Worm (Caenorhabditis elegans): Measurements from ENCODE around the gene F15H10.10.

Gene F15H10.10

ce11 chrV:10425098-10425497 lies 8.3 kb upstream of the F15H10.10 start, which contains the start of gene col-12:
Gene col-12, minus strand, starts transcription at chrV:10425198.
- TF ChIP-seq lin-13 (GFP tag; optimal IDR thresholded peaks at IDR 0.05) (no peak), mab-5 (tag; optimal IDR thresholded peaks at IDR 0.05) (no peak), zag-1 (tag; optimal IDR thresholded peaks at IDR 0.05) (no peak), Y55F3AM.14 (GFP tag; optimal IDR thresholded peaks at IDR 0.05) (no peak), nhr-10 (tag; optimal IDR thresholded peaks at IDR 0.05) (no peak), nhr-129 (tag; optimal IDR thresholded peaks at IDR 0.05) (no peak), nhr-23 (tag; optimal IDR thresholded peaks at IDR 0.05) (no peak), elt-1 (tag; optimal IDR thresholded peaks at IDR 0.05) (no peak), peb-1 (tag; optimal IDR thresholded peaks at IDR 0.05) (no peak), skn-1 (tag; optimal IDR thresholded peaks at IDR 0.05) (no peak)

- no peak for TF ChIP-seq mbf-1 (tag; optimal IDR thresholded peaks at IDR 0.05)
- TF ChIP-seq Y55F3AM.14 (GFP tag; optimal IDR thresholded peaks at IDR 0.05), result no peak
- no peak for TF ChIP-seq zag-1 (tag; optimal IDR thresholded peaks at IDR 0.05)
- no peak for TF ChIP-seq nhr-77 (tag; optimal IDR thresholded peaks at IDR 0.05)
- TF ChIP-seq nhr-25 (tag; optimal IDR thresholded peaks at IDR 0.05), result peak; percentile 76
- peak; percentile 16 for TF ChIP-seq sma-3 (GFP tag; optimal IDR thresholded peaks at IDR 0.05)
- TF ChIP-seq skn-1 (tag; optimal IDR thresholded peaks at IDR 0.05), result no peak
- peak; percentile 25 for TF ChIP-seq blmp-1 (tag; optimal IDR thresholded peaks at IDR 0.05; ENCODE audit: insufficient read depth)
- TF ChIP-seq ama-1 (optimal IDR thresholded peaks at IDR 0.05), result no peak
- TF ChIP-seq ceh-16 (tag; optimal IDR thresholded peaks at IDR 0.05), result no peak
- no peak for TF ChIP-seq elt-3 (tag; optimal IDR thresholded peaks at IDR 0.05)
These were observed 6.7 kb upstream of the F15H10.10 start for ce11 chrV:10423511-10423910.

ce11 chrV:10421802-10422201 lies 5.0 kb upstream of the F15H10.10 start, which contains the start of gene col-13:
Gene col-13, minus strand, starts transcription at chrV:10421902.
- TF ChIP-seq aly-2 (tag; optimal IDR thresholded peaks at IDR 0.05) (no peak), mab-5 (tag; optimal IDR thresholded peaks at IDR 0.05) (no peak), ama-1 (optimal IDR thresholded peaks at IDR 0.05) (no peak), peb-1 (tag; optimal IDR thresholded peaks at IDR 0.05) (no peak), alr-1 (tag; optimal IDR thresholded peaks at IDR 0.05) (no peak), crh-2 (tag; optimal IDR thresholded peaks at IDR 0.05) (no peak), nhr-10 (tag; optimal IDR thresholded peaks at IDR 0.05) (no peak), nhr-6 (tag; optimal IDR thresholded peaks at IDR 0.05) (no peak), zag-1 (tag; optimal IDR thresholded peaks at IDR 0.05) (no peak)

ce11 chrV:10418961-10419360 lies 2.1 kb upstream of the F15H10.10 start, which contains the start of gene F15H10.5:
Gene F15H10.5, minus strand, starts transcription at chrV:10419061.
- TF ChIP-seq nhr-6 (tag; optimal IDR thresholded peaks at IDR 0.05) (no peak), mab-5 (tag; optimal IDR thresholded peaks at IDR 0.05) (no peak), ZK546.5 (tag; optimal IDR thresholded peaks at IDR 0.05) (no peak), alr-1 (tag; optimal IDR thresholded peaks at IDR 0.05) (no peak), elt-3 (tag; optimal IDR thresholded peaks at IDR 0.05) (no peak), fos-1 (tag; optimal IDR thresholded peaks at IDR 0.05) (no peak), elt-1 (tag; optimal IDR thresholded peaks at IDR 0.05) (no peak), snpc-4 (tag; optimal IDR thresholded peaks at IDR 0.05) (no peak), blmp-1 (tag; optimal IDR thresholded peaks at IDR 0.05; ENCODE audit: insufficient read depth) (no peak), aly-2 (tag; optimal IDR thresholded peaks at IDR 0.05) (no peak)

ce11 chrV:10414610-10415009 lies 2.2 kb downstream of the F15H10.10 start, which contains the start of gene F15H10.9:
Gene F15H10.9, minus strand, starts transcription at chrV:10414710.
- TF ChIP-seq ceh-82 (tag; optimal IDR thresholded peaks at IDR 0.05), result no peak
- no peak for TF ChIP-seq nhr-10 (tag; optimal IDR thresholded peaks at IDR 0.05)
- TF ChIP-seq dmd-4 (tag; optimal IDR thresholded peaks at IDR 0.05), result no peak
- no peak for TF ChIP-seq egl-27 (tag; optimal IDR thresholded peaks at IDR 0.05)
- TF ChIP-seq ztf-11 (tag; optimal IDR thresholded peaks at IDR 0.05), result no peak
- no peak for TF ChIP-seq nhr-23 (tag; optimal IDR thresholded peaks at IDR 0.05)
- TF ChIP-seq F13H6.1 (tag; optimal IDR thresholded peaks at IDR 0.05), result no peak
- TF ChIP-seq mbf-1 (tag; optimal IDR thresholded peaks at IDR 0.05), result no peak
- TF ChIP-seq aly-2 (tag; optimal IDR thresholded peaks at IDR 0.05), result no peak
- no peak for TF ChIP-seq ZK546.5 (tag; optimal IDR thresholded peaks at IDR 0.05)
- no peak for TF ChIP-seq nhr-237 (tag; optimal IDR thresholded peaks at IDR 0.05)
- no peak for TF ChIP-seq peb-1 (tag; optimal IDR thresholded peaks at IDR 0.05)
- TF ChIP-seq skn-1 (tag; optimal IDR thresholded peaks at IDR 0.05), result no peak
- TF ChIP-seq sma-9 (GFP tag; optimal IDR thresholded peaks at IDR 0.05), result no peak
- no peak for TF ChIP-seq sma-9 (tag; optimal IDR thresholded peaks at IDR 0.05)
- no peak for TF ChIP-seq nhr-21 (tag; optimal IDR thresholded peaks at IDR 0.05)
- no peak for TF ChIP-seq alr-1 (tag; optimal IDR thresholded peaks at IDR 0.05)
- no peak for TF ChIP-seq elt-1 (tag; optimal IDR thresholded peaks at IDR 0.05)
- no peak for TF ChIP-seq fos-1 (tag; optimal IDR thresholded peaks at IDR 0.05)
- no peak for TF ChIP-seq nhr-129 (tag; optimal IDR thresholded peaks at IDR 0.05)
